Fruit fly (Drosophila melanogaster): ENCODE data around the gene emb.
A peak's percentile ranks its signal among the peaks of the same experiment; 100 is the strongest.

The emb gene

dm6 chr2L:8382646-8383045 lies 20.7 kb upstream of the emb start, which contains the start of the genes CG13392 and Rcd4 (continued):
- TF ChIP-seq CG9932 (GFP tag; IDR thresholded peaks at IDR 0.05), result peak; percentile 90
- peak; percentile 68 for TF ChIP-seq ind (GFP tag; optimal IDR thresholded peaks at IDR 0.05)
- no peak for TF ChIP-seq cad (GFP tag; optimal IDR thresholded peaks at IDR 0.05)
- TF ChIP-seq CG17912 (GFP tag; optimal IDR thresholded peaks at IDR 0.05), result no peak
- TF ChIP-seq lab (GFP tag; optimal IDR thresholded peaks at IDR 0.05), result peak; percentile 87
- TF ChIP-seq nau (GFP tag; optimal IDR thresholded peaks at IDR 0.05), result peak; percentile 32
- peak; percentile 58 for TF ChIP-seq Taf1 (GFP tag; IDR thresholded peaks at IDR 0.05)
- peak; percentile 30 for TF ChIP-seq CG9727 (GFP tag; optimal IDR thresholded peaks at IDR 0.05)
- peak; percentile 79 for TF ChIP-seq CG32532 (GFP tag; IDR thresholded peaks at IDR 0.05)
- peak; percentile 37 for TF ChIP-seq CG1529 (GFP tag; optimal IDR thresholded peaks at IDR 0.05)
- TF ChIP-seq HmgD (GFP tag; optimal IDR thresholded peaks at IDR 0.05), result peak; percentile 63
- TF ChIP-seq CG32767 (GFP tag; IDR thresholded peaks at IDR 0.05), result no peak
- TF ChIP-seq sna (GFP tag; IDR thresholded peaks at IDR 0.05; ENCODE audit: partially characterized antibody), result peak; percentile 71; the same call in 1 of the 2 replicates
- peak; percentile 66 for TF ChIP-seq CG3995 (GFP tag; optimal IDR thresholded peaks at IDR 0.05)
- TF ChIP-seq CG10543 (GFP tag; optimal IDR thresholded peaks at IDR 0.05), result peak; percentile 61
- TF ChIP-seq usp (GFP tag; optimal IDR thresholded peaks at IDR 0.05), result no peak
- TF ChIP-seq CG4404 (GFP tag; IDR thresholded peaks at IDR 0.05), result peak; percentile 48; the same call in 1 of the 2 replicates
- TF ChIP-seq CG12155 (GFP tag; optimal IDR thresholded peaks at IDR 0.05), result peak; percentile 70
- TF ChIP-seq CG16815 (GFP tag; optimal IDR thresholded peaks at IDR 0.05), result peak; percentile 24
- peak; percentile 78 for TF ChIP-seq CG11456 (GFP tag; IDR thresholded peaks at IDR 0.05)
- no peak for TF ChIP-seq trh (GFP tag; optimal IDR thresholded peaks at IDR 0.05)
- TF ChIP-seq CkIIα-i1 (GFP tag; IDR thresholded peaks at IDR 0.05), result no peak
- TF ChIP-seq CG2875 (GFP tag; optimal IDR thresholded peaks at IDR 0.05), result peak; percentile 10
- TF ChIP-seq chm (GFP tag; IDR thresholded peaks at IDR 0.05), result peak; percentile 51; the same call in 1 of the 2 replicates
- TF ChIP-seq unc-4 (GFP tag; IDR thresholded peaks at IDR 0.05; ENCODE audit: partially characterized antibody), result peak; percentile 54
- peak; percentile 56 for TF ChIP-seq CG8944 (GFP tag; optimal IDR thresholded peaks at IDR 0.05)
- TF ChIP-seq dpn (GFP tag; optimal IDR thresholded peaks at IDR 0.05), result peak; percentile 70 to 82
- peak; percentile 32 for TF ChIP-seq CG6765 (GFP tag; optimal IDR thresholded peaks at IDR 0.05)
- peak; percentile 84 for TF ChIP-seq CG4617 (GFP tag; optimal IDR thresholded peaks at IDR 0.05; ENCODE audit: borderline replicate concordance)
- TF ChIP-seq Jarid2 (GFP tag; optimal IDR thresholded peaks at IDR 0.05), result no peak
- TF ChIP-seq exex (tag; optimal IDR thresholded peaks at IDR 0.05), result peak; percentile 42
- TF ChIP-seq oc (tag; optimal IDR thresholded peaks at IDR 0.05), result no peak
- TF ChIP-seq rib (GFP tag; IDR thresholded peaks at IDR 0.05), result peak; percentile 76
- TF ChIP-seq CG13287 (GFP tag; IDR thresholded peaks at IDR 0.05; ENCODE audit: partially characterized antibody), result peak; percentile 80
- TF ChIP-seq CG2116 (GFP tag; optimal IDR thresholded peaks at IDR 0.05), result peak; percentile 97
- TF ChIP-seq Dfd (GFP tag; optimal IDR thresholded peaks at IDR 0.05), result no peak
- TF ChIP-seq CG13123 (GFP tag; optimal IDR thresholded peaks at IDR 0.05), result no peak
- TF ChIP-seq sr (GFP tag; IDR thresholded peaks at IDR 0.05), result no peak
- TF ChIP-seq amos (GFP tag; IDR thresholded peaks at IDR 0.05; ENCODE audit: partially characterized antibody), result peak; percentile 67
- TF ChIP-seq sqz (GFP tag; optimal IDR thresholded peaks at IDR 0.05), result no peak
- TF ChIP-seq CG8089 (GFP tag; optimal IDR thresholded peaks at IDR 0.05), result peak; percentile 11
- TF ChIP-seq CG12391 (tag; optimal IDR thresholded peaks at IDR 0.05), result peak; percentile 47
- peak; percentile 70 for TF ChIP-seq CG18764 (GFP tag; optimal IDR thresholded peaks at IDR 0.05)
- TF ChIP-seq CG5953 (GFP tag; IDR thresholded peaks at IDR 0.05), result no peak
- no peak for TF ChIP-seq Lim3 (GFP tag; IDR thresholded peaks at IDR 0.05)
- peak; percentile 59 for TF ChIP-seq Camta (GFP tag; optimal IDR thresholded peaks at IDR 0.05)
- peak; percentile 15 for TF ChIP-seq ash1 (GFP tag; optimal IDR thresholded peaks at IDR 0.05)
- TF ChIP-seq sens-2 (GFP tag; IDR thresholded peaks at IDR 0.05), result no peak
- peak; percentile 5 for TF ChIP-seq CG33557 (GFP tag; optimal IDR thresholded peaks at IDR 0.05)
- peak; percentile 76 for TF ChIP-seq B-H2 (GFP tag; optimal IDR thresholded peaks at IDR 0.05)
- no peak for TF ChIP-seq Neu2 (GFP tag; optimal IDR thresholded peaks at IDR 0.05; ENCODE audit: borderline replicate concordance)
